Worm (Caenorhabditis elegans) whole organism, mixed stage, embryonic: ENCODE results near the gene F47D12.7.

Experiments
- bed-3 ChIP-seq: fragments of 200-800 bp; sonication (Bioruptor generic); optimal IDR thresholded peaks from 3 replicates; lab custom pipeline; 2018; ENCODE audit warnings: mild to moderate bottlenecking, missing genetic modification characterization, moderate library complexity, missing compliant biosample characterization
- blmp-1 ChIP-seq: fragments of 150-350 bp; optimal IDR thresholded peaks from 2 replicates; lab custom pipeline; 2014; ENCODE audit warnings: missing biosample characterization, missing genetic modification characterization
- ceh-43 ChIP-seq: fragments of 200-800 bp; sonication (Bioruptor generic); optimal IDR thresholded peaks from 2 replicates; lab custom pipeline; 2018; ENCODE audit warnings: mild to moderate bottlenecking, missing genetic modification characterization, moderate library complexity, missing compliant biosample characterization
- ceh-83 ChIP-seq: fragments of 200-800 bp; sonication (Bioruptor generic); optimal IDR thresholded peaks from 2 replicates; lab custom pipeline; 2018; ENCODE audit warnings: mild to moderate bottlenecking, missing genetic modification characterization, missing compliant biosample characterization
- ces-1 ChIP-seq: fragments of 150-350 bp; optimal IDR thresholded peaks from 2 replicates; lab custom pipeline; 2014; ENCODE audit warnings: missing biosample characterization, missing genetic modification reagents, missing genetic modification characterization
- cnd-1 ChIP-seq: fragments of 200-800 bp; sonication (Bioruptor generic); optimal IDR thresholded peaks from 2 replicates; lab custom pipeline; 2018; ENCODE audit warnings: mild to moderate bottlenecking, missing genetic modification characterization, missing compliant biosample characterization
- drap-1 ChIP-seq: fragments of 200-800 bp; sonication (Bioruptor generic); optimal IDR thresholded peaks from 3 replicates; lab custom pipeline; 2018; ENCODE audit warnings: mild to moderate bottlenecking, missing genetic modification characterization, missing compliant biosample characterization
- elt-1 ChIP-seq: sonication (generic microtip); optimal IDR thresholded peaks from 2 replicates; lab custom pipeline; 2017; ENCODE audit warnings: missing genetic modification characterization, mild to moderate bottlenecking, missing compliant biosample characterization, antibody characterized with exemption, moderate library complexity, borderline replicate concordance; ENCODE audit not compliant: insufficient read depth
- elt-3 ChIP-seq: fragments of 150-350 bp; optimal IDR thresholded peaks from 2 replicates; lab custom pipeline; 2014; ENCODE audit warnings: missing biosample characterization, missing genetic modification characterization
- ham-2 ChIP-seq: fragments of 200-800 bp; sonication (Bioruptor generic); optimal IDR thresholded peaks from 2 replicates; lab custom pipeline; 2018; ENCODE audit warnings: mild to moderate bottlenecking, missing genetic modification characterization, missing compliant biosample characterization
- hlh-1 ChIP-seq: fragments of 150-350 bp; optimal IDR thresholded peaks from 2 replicates; lab custom pipeline; 2014; ENCODE audit warnings: missing biosample characterization, missing genetic modification reagents, missing genetic modification characterization
- lin-13 ChIP-seq: fragments of 150-350 bp; optimal IDR thresholded peaks from 2 replicates; lab custom pipeline; 2014; ENCODE audit warnings: missing biosample characterization, missing genetic modification characterization
- lin-32 ChIP-seq: fragments of 200-800 bp; sonication (Bioruptor generic); optimal IDR thresholded peaks from 2 replicates; lab custom pipeline; 2018; ENCODE audit warnings: mild to moderate bottlenecking, missing genetic modification characterization, missing compliant biosample characterization
- lsy-2 ChIP-seq: fragments of 150-350 bp; optimal IDR thresholded peaks from 2 replicates; lab custom pipeline; 2014; ENCODE audit warnings: missing biosample characterization, missing genetic modification characterization
- mep-1 ChIP-seq: fragments of 150-350 bp; optimal IDR thresholded peaks from 2 replicates; lab custom pipeline; 2017; ENCODE audit warnings: missing biosample characterization, missing genetic modification reagents, missing genetic modification characterization, inconsistent platforms
- nhr-237 ChIP-seq: fragments of 150-350 bp; optimal IDR thresholded peaks from 2 replicates; lab custom pipeline; 2014; ENCODE audit warnings: missing biosample characterization, missing genetic modification characterization
- nhr-28 ChIP-seq: fragments of 150-350 bp; optimal IDR thresholded peaks from 2 replicates; lab custom pipeline; 2014; ENCODE audit warnings: missing biosample characterization, missing genetic modification characterization
- pha-4 ChIP-seq: fragments of 150-350 bp; optimal IDR thresholded peaks from 2 replicates; lab custom pipeline; 2018; ENCODE audit warnings: missing biosample characterization, missing genetic modification reagents, missing genetic modification characterization
- sem-2 ChIP-seq: fragments of 200-800 bp; sonication (Bioruptor generic); optimal IDR thresholded peaks from 2 replicates; lab custom pipeline; 2018; ENCODE audit warnings: mild to moderate bottlenecking, missing genetic modification characterization, missing compliant biosample characterization
- unc-39 ChIP-seq: fragments of 150-350 bp; optimal IDR thresholded peaks from 2 replicates; lab custom pipeline; 2014; ENCODE audit warnings: missing biosample characterization, missing genetic modification characterization
- unc-62 ChIP-seq: fragments of 150-350 bp; optimal IDR thresholded peaks from 2 replicates; lab custom pipeline; 2014; ENCODE audit warnings: missing biosample characterization, missing genetic modification reagents, missing genetic modification characterization
- zip-8 ChIP-seq: fragments of 150-350 bp; optimal IDR thresholded peaks from 2 replicates; lab custom pipeline; 2014; ENCODE audit warnings: missing biosample characterization, missing genetic modification characterization
- ztf-11 ChIP-seq: fragments of 150-350 bp; optimal IDR thresholded peaks from 2 replicates; lab custom pipeline; 2014; ENCODE audit warnings: missing biosample characterization, missing genetic modification characterization

F47D12.7 gene

DNA sequence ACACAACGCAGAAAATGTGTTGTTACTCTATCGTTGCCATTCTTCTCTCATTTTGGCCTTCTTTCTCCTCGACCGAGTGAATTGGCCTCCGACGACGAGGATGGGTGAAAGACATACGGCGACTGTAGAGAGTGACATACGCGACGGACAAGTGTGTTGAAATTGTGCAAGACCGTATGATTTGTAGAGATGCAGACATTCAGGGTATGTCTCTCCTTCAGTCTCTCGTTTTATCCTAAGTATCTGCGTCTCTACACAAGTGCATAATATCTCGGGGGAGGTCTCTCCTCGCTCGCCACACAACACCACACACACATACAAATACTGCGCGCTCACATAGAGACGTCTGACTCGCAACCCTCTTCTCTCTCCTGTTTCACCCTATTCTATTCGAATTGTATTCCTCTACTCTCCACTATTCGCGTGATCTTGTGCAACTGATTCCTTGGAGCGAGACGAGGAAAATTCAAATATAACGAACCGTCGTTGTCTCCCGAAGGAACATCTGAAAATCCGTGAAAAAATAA lies 15.7 kb downstream of the F47D12.7 start, which contains the start of gene hmg-1.2 (continued):
- TF ChIP-seq drap-1 (GFP tag; lab: Kevin White, UChicago): peak; percentile 59

DNA sequence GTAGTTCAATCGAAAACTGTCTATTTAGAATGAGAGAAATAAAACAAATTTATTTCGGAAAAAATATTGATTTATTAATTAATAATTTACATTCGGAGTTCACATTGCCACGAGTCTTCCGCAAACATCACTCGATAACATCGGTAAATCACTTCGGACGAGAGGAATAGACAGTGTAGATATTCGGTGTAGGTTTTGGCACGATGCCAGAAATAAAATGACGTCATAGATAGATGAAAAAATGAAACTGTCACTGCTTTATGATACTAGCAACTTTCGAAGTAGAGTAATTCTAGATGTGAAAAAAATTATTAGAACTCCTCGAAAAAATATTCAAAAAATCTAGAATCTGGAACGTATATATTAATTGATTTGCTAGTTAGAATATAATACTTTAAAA lies 16.4 kb downstream of the F47D12.7 start:
- TF ChIP-seq ces-1 (GFP tag; lab: Kevin White, UChicago) (no peak), lsy-2 (tag; lab: Kevin White, UChicago) (no peak), zip-8 (peak; percentile 72), ham-2 (GFP tag; lab: Kevin White, UChicago) (no peak)

DNA sequence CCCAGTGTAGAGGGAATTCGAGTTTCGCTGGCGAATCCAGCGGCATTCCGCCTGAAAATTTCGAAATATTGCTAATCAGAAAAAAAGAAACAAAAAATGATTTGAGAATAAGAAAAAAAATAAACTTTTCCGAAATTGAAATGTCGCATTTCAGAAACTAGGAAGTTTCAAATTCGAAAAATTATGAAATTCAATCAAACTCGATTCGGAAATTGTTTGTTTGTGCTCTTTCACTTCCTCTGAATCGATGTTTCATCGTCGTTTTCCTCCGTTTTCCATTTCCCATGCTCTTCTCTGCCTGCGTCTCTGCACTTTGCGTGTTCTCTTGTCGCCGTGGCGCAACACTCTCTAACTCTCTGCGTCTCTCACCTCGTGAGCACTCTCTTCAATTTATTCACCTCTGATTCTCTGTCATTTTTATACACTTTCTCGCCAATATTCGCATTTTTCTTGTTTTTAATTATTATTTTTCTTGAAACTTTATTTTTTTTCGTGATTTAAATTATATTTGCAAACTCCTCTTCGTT lies 17.5 kb downstream of the F47D12.7 start, which contains the start of gene C18F10.7:
Gene C18F10.7, minus strand, starts transcription at position 51 of the 527 bp plus-strand sequence.
- TF ChIP-seq ces-1 (GFP tag; lab: Kevin White, UChicago) (peak; percentile 51), hlh-1 (no peak), mep-1 (peak; percentile 45), pha-4 (tag; lab: Kevin White, UChicago) (peak; percentile 48), lin-13 (peak; percentile 21)

- no peak for TF ChIP-seq lin-32 (GFP tag; lab: Kevin White, UChicago)
- no peak for TF ChIP-seq cnd-1 (tag; lab: Kevin White, UChicago)
- no peak for TF ChIP-seq ceh-83 (GFP tag; lab: Kevin White, UChicago)
- no peak for TF ChIP-seq pha-4 (tag; lab: Kevin White, UChicago)
- TF ChIP-seq ztf-11 (tag; lab: Kevin White, UChicago): no peak
- no peak for TF ChIP-seq nhr-28
- TF ChIP-seq sem-2 (GFP tag; lab: Kevin White, UChicago): no peak
- no peak for TF ChIP-seq elt-1
- no peak for TF ChIP-seq unc-62 (GFP tag; lab: Kevin White, UChicago)
Observed at ce11 chrIII:6272868-6273267, 23.0 kb downstream of the F47D12.7 start, which contains the start of gene C18F10.2. Gene C18F10.2 (plus strand): TSS chrIII:6273168.

ce11 chrIII:6270277-6270676 lies 25.5 kb downstream of the F47D12.7 start, which contains the start of gene srg-3:
Gene srg-3 (minus strand): TSS chrIII:6270377.
- TF ChIP-seq sem-2 (GFP tag; lab: Kevin White, UChicago) (no peak), ceh-43 (GFP tag; lab: Kevin White, UChicago) (no peak), mep-1 (no peak), cnd-1 (tag; lab: Kevin White, UChicago) (no peak), bed-3 (GFP tag; lab: Kevin White, UChicago) (no peak), unc-39 (tag; lab: Kevin White, UChicago) (no peak), lsy-2 (tag; lab: Kevin White, UChicago) (no peak), nhr-28 (no peak), pha-4 (tag; lab: Kevin White, UChicago) (no peak), lin-32 (GFP tag; lab: Kevin White, UChicago) (no peak), elt-3 (no peak), blmp-1 (tag; lab: Kevin White, UChicago) (no peak), ceh-83 (GFP tag; lab: Kevin White, UChicago) (no peak), unc-62 (GFP tag; lab: Kevin White, UChicago) (no peak)

DNA sequence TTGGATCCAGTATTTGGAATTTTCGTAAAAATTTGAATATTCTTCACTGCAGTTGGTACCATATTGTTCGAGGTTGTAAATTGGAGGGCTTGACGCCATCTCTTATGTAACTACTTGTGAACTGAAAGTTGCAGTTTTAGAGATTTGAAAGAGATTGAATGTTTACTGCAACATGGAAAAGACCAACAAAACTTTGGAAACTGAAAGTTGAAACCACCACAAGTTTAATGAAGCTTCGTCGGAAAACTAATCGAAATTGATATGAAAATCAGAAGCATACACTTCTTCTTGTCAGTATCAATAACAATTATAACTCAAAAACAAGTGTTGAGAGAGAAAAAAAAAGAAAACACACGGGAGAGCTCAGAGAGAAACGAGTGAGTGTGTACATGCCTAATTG lies 27.8 kb downstream of the F47D12.7 start, which contains the start of gene srg-7:
Gene srg-7, minus strand, starts transcription at position 101 of the 400 bp plus-strand sequence.
- TF ChIP-seq ces-1 (GFP tag; lab: Kevin White, UChicago): no peak

- no peak for TF ChIP-seq nhr-237 (tag; lab: Kevin White, UChicago)
- TF ChIP-seq blmp-1 (tag; lab: Kevin White, UChicago): no peak
- TF ChIP-seq lin-32 (GFP tag; lab: Kevin White, UChicago): no peak
- TF ChIP-seq zip-8: no peak
- no peak for TF ChIP-seq hlh-1
- no peak for TF ChIP-seq unc-39 (tag; lab: Kevin White, UChicago)
- TF ChIP-seq mep-1: no peak
- TF ChIP-seq pha-4 (tag; lab: Kevin White, UChicago): no peak
- TF ChIP-seq sem-2 (GFP tag; lab: Kevin White, UChicago): no peak
- no peak for TF ChIP-seq ceh-83 (GFP tag; lab: Kevin White, UChicago)
- no peak for TF ChIP-seq drap-1 (GFP tag; lab: Kevin White, UChicago)
- TF ChIP-seq elt-1: no peak
Observed at ce11 chrIII:6265911-6266310, 29.9 kb downstream of the F47D12.7 start, which contains the start of gene srg-6. Gene srg-6 (minus strand): TSS chrIII:6266011.
